Fruit fly (Drosophila melanogaster) whole organism, wandering third instar larva: ENCODE results near the gene Hrd3.

Experiments used
- Abd-B ChIP-seq: fragments of >200 bp; optimal IDR thresholded peaks from 2 replicates; lab custom pipeline; 2017; ENCODE audit warnings: missing biosample characterization, missing genetic modification characterization
- CG32264 ChIP-seq: fragments of 200-800 bp; sonication (Bioruptor generic); optimal IDR thresholded peaks from 2 replicates; lab custom pipeline; 2016; ENCODE audit warnings: missing biosample characterization, missing genetic modification characterization
- CG9705 ChIP-seq: fragments of 200-800 bp; sonication (Bioruptor generic); optimal IDR thresholded peaks from 2 replicates; lab custom pipeline; 2018; ENCODE audit warnings: missing biosample characterization, mild to moderate bottlenecking, missing genetic modification characterization
- CrebA ChIP-seq: fragments of 200-800 bp; sonication (Bioruptor generic); optimal IDR thresholded peaks from 2 replicates; lab custom pipeline; 2016; ENCODE audit warnings: missing biosample characterization, mild to moderate bottlenecking, missing genetic modification characterization, borderline replicate concordance
- Dfd ChIP-seq: fragments of >200 bp; optimal IDR thresholded peaks from 2 replicates; lab custom pipeline; 2017; ENCODE audit warnings: missing biosample characterization, missing genetic modification characterization
- Dif ChIP-seq: fragments of 200-275, 200-300 bp; sonication (Bioruptor generic); optimal IDR thresholded peaks from 2 replicates; lab custom pipeline; 2018; ENCODE audit warnings: missing biosample characterization, missing genetic modification characterization; ENCODE audit not compliant: partially characterized antibody
- GATAd ChIP-seq: sonication (Bioruptor generic); optimal IDR thresholded peaks from 2 replicates; lab custom pipeline; 2016; ENCODE audit warnings: missing biosample characterization, missing genetic modification characterization
- HLH106 ChIP-seq: fragments of 200-800 bp; optimal IDR thresholded peaks from 3 replicates; lab custom pipeline; 2019; ENCODE audit warnings: missing biosample characterization, mild to moderate bottlenecking, missing genetic modification characterization, moderate library complexity
- Hnf4 ChIP-seq: fragments of 200-800 bp; sonication (Bioruptor generic); optimal IDR thresholded peaks from 2 replicates; lab custom pipeline; 2016; ENCODE audit warnings: missing biosample characterization, mild to moderate bottlenecking, missing genetic modification characterization
- Hr78 ChIP-seq: fragments of >200 bp; optimal IDR thresholded peaks from 2 replicates; lab custom pipeline; 2017; ENCODE audit warnings: missing biosample characterization, missing genetic modification characterization
- Hr83 ChIP-seq: fragments of 200-300 bp; sonication (Bioruptor generic); optimal IDR thresholded peaks from 2 replicates; lab custom pipeline; 2016; ENCODE audit warnings: missing biosample characterization, mild to moderate bottlenecking, missing genetic modification characterization, moderate library complexity; ENCODE audit not compliant: poor library complexity, severe bottlenecking
- Jra ChIP-seq: sonication (Bioruptor generic); optimal IDR thresholded peaks from 2 replicates; lab custom pipeline; 2016; ENCODE audit warnings: missing biosample characterization, missing genetic modification characterization
- Mio ChIP-seq: sonication (Bioruptor generic); optimal IDR thresholded peaks from 2 replicates; lab custom pipeline; 2016; ENCODE audit warnings: missing biosample characterization, missing genetic modification characterization
- Myc ChIP-seq: fragments of >200 bp; optimal IDR thresholded peaks from 2 replicates; lab custom pipeline; 2017
- N ChIP-seq: fragments of >200 bp; optimal IDR thresholded peaks from 2 replicates; lab custom pipeline; 2018; ENCODE audit warnings: missing biosample characterization, missing external identifiers, missing genetic modification characterization
- OdsH ChIP-seq: fragments of 200-800 bp; sonication (Bioruptor generic); optimal IDR thresholded peaks from 2 replicates; lab custom pipeline; 2016; ENCODE audit warnings: missing biosample characterization, mild to moderate bottlenecking, missing genetic modification characterization
- Rel ChIP-seq, 2 experiments: fragments of 200-800 bp; sonication (Bioruptor generic) in 1 of 2; optimal IDR thresholded peaks; 2 replicates in 1 of 2; 3 replicates in 1 of 2; lab custom pipeline; 2016 to 2019; ENCODE audit warnings: mild to moderate bottlenecking in 2 of 2, missing biosample characterization in 2 of 2, missing genetic modification characterization in 2 of 2, moderate library complexity in 1 of 2
- Sp1 ChIP-seq: fragments of 200-800 bp; sonication (Bioruptor generic); optimal IDR thresholded peaks from 3 replicates; lab custom pipeline; 2019; ENCODE audit warnings: missing biosample characterization, mild to moderate bottlenecking, missing genetic modification characterization, moderate library complexity
- Vsx2 ChIP-seq: fragments of 200-300, 225-300 bp; sonication (Bioruptor generic); optimal IDR thresholded peaks from 2 replicates; lab custom pipeline; 2018; ENCODE audit warnings: missing biosample characterization, missing genetic modification characterization; ENCODE audit not compliant: partially characterized antibody
- br ChIP-seq: fragments of 200-800 bp; sonication (Bioruptor generic); optimal IDR thresholded peaks from 2 replicates; lab custom pipeline; 2016; ENCODE audit warnings: missing biosample characterization, missing genetic modification characterization
- brk ChIP-seq: fragments of 200-800 bp; sonication (Bioruptor generic); optimal IDR thresholded peaks from 2 replicates; lab custom pipeline; 2016; ENCODE audit warnings: missing biosample characterization, mild to moderate bottlenecking, missing genetic modification characterization
- dl ChIP-seq, 2 experiments: fragments of 175-275, 200-275 bp in 1 of 2; fragments of 200-275 bp in 1 of 2; sonication (Bioruptor generic); optimal IDR thresholded peaks; lab custom pipeline; 2018; ENCODE audit warnings: mild to moderate bottlenecking in 2 of 2, missing biosample characterization in 2 of 2, missing genetic modification characterization in 2 of 2, moderate library complexity in 2 of 2; ENCODE audit not compliant: partially characterized antibody in 2 of 2, insufficient read depth in 1 of 2
- dmrt93B ChIP-seq: fragments of 200-800 bp; sonication (Bioruptor generic); optimal IDR thresholded peaks from 2 replicates; lab custom pipeline; 2018; ENCODE audit warnings: missing biosample characterization, mild to moderate bottlenecking, missing genetic modification characterization
- dsf ChIP-seq: sonication (Bioruptor generic); optimal IDR thresholded peaks from 2 replicates; lab custom pipeline; 2016; ENCODE audit warnings: missing biosample characterization, missing genetic modification characterization, borderline replicate concordance
- ey ChIP-seq: fragments of 200-800 bp; sonication (Bioruptor generic); optimal IDR thresholded peaks from 2 replicates; lab custom pipeline; 2016; ENCODE audit warnings: missing biosample characterization, missing genetic modification characterization
- foxo ChIP-seq, 2 experiments: fragments of 200-800 bp; sonication (Bioruptor generic); optimal IDR thresholded peaks; 2 replicates in 1 of 2; 3 replicates in 1 of 2; lab custom pipeline; 2016 to 2017; ENCODE audit warnings: missing biosample characterization in 2 of 2, missing genetic modification characterization in 2 of 2
- fru ChIP-seq: fragments of 200-800 bp; sonication (Bioruptor generic); optimal IDR thresholded peaks from 3 replicates; lab custom pipeline; 2016; ENCODE audit warnings: missing biosample characterization, mild to moderate bottlenecking, missing genetic modification characterization
- h ChIP-seq: fragments of 200-800 bp; sonication (Bioruptor generic); optimal IDR thresholded peaks from 3 replicates; lab custom pipeline; 2016; ENCODE audit warnings: missing biosample characterization, mild to moderate bottlenecking, missing genetic modification characterization
- jim ChIP-seq: fragments of 175-275, 200-325 bp; sonication (Bioruptor generic); optimal IDR thresholded peaks from 2 replicates; lab custom pipeline; 2016; ENCODE audit warnings: missing biosample characterization, mild to moderate bottlenecking, missing genetic modification characterization
- lola ChIP-seq: fragments of >200 bp; optimal IDR thresholded peaks from 2 replicates; lab custom pipeline; 2017; ENCODE audit warnings: missing biosample characterization, missing genetic modification characterization
- pan ChIP-seq: fragments of >200 bp; optimal IDR thresholded peaks from 2 replicates; lab custom pipeline; 2017
- psq ChIP-seq: fragments of 200-800 bp; sonication (Bioruptor generic); optimal IDR thresholded peaks from 3 replicates; lab custom pipeline; 2017; ENCODE audit warnings: missing biosample characterization, mild to moderate bottlenecking, missing genetic modification characterization, moderate library complexity
- rgr ChIP-seq: fragments of 200-800 bp; sonication (Bioruptor generic); optimal IDR thresholded peaks from 3 replicates; lab custom pipeline; 2016; ENCODE audit warnings: missing biosample characterization, mild to moderate bottlenecking, missing genetic modification characterization
- sage ChIP-seq: fragments of 200-800 bp; sonication (Bioruptor generic); optimal IDR thresholded peaks from 2 replicates; lab custom pipeline; 2016; ENCODE audit warnings: missing biosample characterization, mild to moderate bottlenecking, missing genetic modification characterization
- sv ChIP-seq: fragments of 200-800 bp; sonication (Bioruptor generic); optimal IDR thresholded peaks from 3 replicates; lab custom pipeline; 2016; ENCODE audit warnings: missing biosample characterization, missing genetic modification characterization
- tai ChIP-seq: sonication (Bioruptor generic); optimal IDR thresholded peaks from 2 replicates; lab custom pipeline; 2016; ENCODE audit warnings: missing biosample characterization, missing genetic modification characterization
- usp ChIP-seq: fragments of >200 bp; optimal IDR thresholded peaks from 2 replicates; lab custom pipeline; 2017; ENCODE audit warnings: missing biosample characterization, missing genetic modification characterization
- woc ChIP-seq: sonication (Bioruptor generic); optimal IDR thresholded peaks from 2 replicates; lab custom pipeline; 2016; ENCODE audit warnings: missing biosample characterization, mild to moderate bottlenecking, missing genetic modification characterization

Gene Hrd3

dm6 chr3R:23783403-23783757 is 25.0 kb upstream of the Hrd3 start:
- TF ChIP-seq GATAd (no peak), Mio (GFP tag; lab: Kevin White, UChicago) (no peak), sage (no peak), Hr78 (GFP tag; lab: Kevin White, UChicago) (no peak), rgr (GFP tag; lab: Kevin White, UChicago) (no peak), br (GFP tag; lab: Kevin White, UChicago) (no peak), Dfd (GFP tag; lab: Kevin White, UChicago) (no peak), fru (GFP tag; lab: Kevin White, UChicago) (no peak)

dm6 chr3R:23782456-23783402 is 24.4 kb upstream of the Hrd3 start:
- TF ChIP-seq Hnf4 (GFP tag; lab: Kevin White, UChicago) (peak; percentile 84), Dif (GFP tag; lab: Kevin White, UChicago) (peak; percentile 44), pan (lab: Kevin White, UChicago) (no peak), CG9705 (peak; percentile 15), Hr83 (GFP tag; lab: Kevin White, UChicago) (peak; percentile 97), dsf (GFP tag; lab: Kevin White, UChicago) (peak; percentile 47), h (GFP tag; lab: Kevin White, UChicago) (peak; percentile 91), dl (GFP tag; optimal IDR thresholded peaks at IDR 0.05; lab: Kevin White, UChicago; ENCODE audit: insufficient read depth in 1 of 2, partially characterized antibody in 2 of 2) (no peak), Hr78 (GFP tag; lab: Kevin White, UChicago) (no peak), Rel (GFP tag; optimal IDR thresholded peaks at IDR 0.05; lab: Kevin White, UChicago) (peak; percentile 73), Rel (tag; optimal IDR thresholded peaks at IDR 0.05; lab: Kevin White, UChicago) (no peak), br (GFP tag; lab: Kevin White, UChicago) (peak; percentile 81), psq (GFP tag; lab: Kevin White, UChicago) (peak; percentile 79), Mio (GFP tag; lab: Kevin White, UChicago) (no peak), N (no peak), jim (GFP tag; lab: Kevin White, UChicago) (no peak), Abd-B (GFP tag; lab: Kevin White, UChicago) (no peak), woc (GFP tag; lab: Kevin White, UChicago) (peak; percentile 85), CrebA (GFP tag; lab: Kevin White, UChicago) (no peak), Vsx2 (GFP tag; lab: Kevin White, UChicago) (peak; percentile 94), GATAd (no peak), dmrt93B (GFP tag; lab: Kevin White, UChicago) (peak; percentile 61), brk (no peak), ey (GFP tag; lab: Kevin White, UChicago) (peak; percentile 90), rgr (GFP tag; lab: Kevin White, UChicago) (peak; percentile 88), tai (GFP tag; lab: Kevin White, UChicago) (no peak), Myc (lab: Kevin White, UChicago) (no peak), OdsH (GFP tag; lab: Kevin White, UChicago) (peak; percentile 84), foxo (GFP tag; optimal IDR thresholded peaks at IDR 0.05; lab: Kevin White, UChicago) (peak; percentile 37 to 90), sage (no peak), fru (GFP tag; lab: Kevin White, UChicago) (peak; percentile 88), lola (GFP tag; lab: Kevin White, UChicago) (no peak), Sp1 (peak; percentile 71), Dfd (GFP tag; lab: Kevin White, UChicago) (no peak), sv (peak; percentile 77), CG32264 (GFP tag; lab: Kevin White, UChicago) (peak; percentile 76), usp (GFP tag; lab: Kevin White, UChicago) (no peak), Jra (GFP tag; lab: Kevin White, UChicago) (peak; percentile 66), HLH106 (tag; lab: Kevin White, UChicago) (peak; percentile 75)
